Fruit fly (Drosophila melanogaster) whole organism, embryonic: ENCODE measurements around the gene klar.

ENCODE experiments used
- BtbVII ChIP-seq: fragments of 200-800 bp; sonication (Bioruptor generic); optimal IDR thresholded peaks from 3 replicates; lab custom pipeline; 2017; ENCODE audit warnings: missing biosample characterization, mild to moderate bottlenecking, missing genetic modification characterization
- CG10431 ChIP-seq: fragments of 200-800 bp; sonication (Bioruptor generic); optimal IDR thresholded peaks from 3 replicates; lab custom pipeline; 2018; ENCODE audit warnings: missing biosample characterization, mild to moderate bottlenecking, missing genetic modification characterization
- CG13123 ChIP-seq: fragments of 200-800 bp; sonication (Bioruptor generic); optimal IDR thresholded peaks from 2 replicates; lab custom pipeline; 2016; ENCODE audit warnings: missing biosample characterization, missing genetic modification characterization
- CG13894 ChIP-seq: fragments of 200-800 bp; sonication (Bioruptor generic); optimal IDR thresholded peaks from 3 replicates; lab custom pipeline; 2018; ENCODE audit warnings: missing biosample characterization, mild to moderate bottlenecking, missing genetic modification characterization, moderate library complexity
- CG15696 ChIP-seq: fragments of 200-800 bp; sonication (Bioruptor generic); optimal IDR thresholded peaks from 2 replicates; lab custom pipeline; 2019; ENCODE audit warnings: missing biosample characterization, mild to moderate bottlenecking, missing genetic modification characterization, moderate library complexity
- CG16815 ChIP-seq: fragments of 200-800 bp; sonication (Bioruptor generic); optimal IDR thresholded peaks from 3 replicates; lab custom pipeline; 2017; ENCODE audit warnings: missing biosample characterization, mild to moderate bottlenecking, missing genetic modification characterization
- CG16863 ChIP-seq: fragments of 200-800 bp; sonication (Bioruptor generic); optimal IDR thresholded peaks from 3 replicates; lab custom pipeline; 2016; ENCODE audit warnings: missing biosample characterization, missing genetic modification characterization
- CG17385 ChIP-seq: fragments of 200-800 bp; sonication (Bioruptor generic); optimal IDR thresholded peaks from 3 replicates; lab custom pipeline; 2018; ENCODE audit warnings: missing biosample characterization, mild to moderate bottlenecking, missing genetic modification characterization
- CG17612 ChIP-seq: fragments of 200-800 bp; sonication (Bioruptor generic); IDR thresholded peaks from 2 replicates; pipeline ENCODE4 v1.3.6; 2022; ENCODE audit warnings: missing biosample characterization, missing genetic modification characterization
- CG17829 ChIP-seq: fragments of 200-800 bp; optimal IDR thresholded peaks from 2 replicates; lab custom pipeline; 2019; ENCODE audit warnings: missing biosample characterization, mild to moderate bottlenecking, missing genetic modification characterization, moderate library complexity
- CG18011 ChIP-seq: fragments of 200-800 bp; sonication (Bioruptor generic); optimal IDR thresholded peaks from 2 replicates; lab custom pipeline; 2017; ENCODE audit warnings: missing biosample characterization, missing genetic modification characterization, mild to moderate bottlenecking, moderate library complexity, missing genotype
- CG18262 ChIP-seq: fragments of 200-800 bp; optimal IDR thresholded peaks from 3 replicates; lab custom pipeline; 2019; ENCODE audit warnings: missing biosample characterization, mild to moderate bottlenecking, missing genetic modification characterization, moderate library complexity
- CG18619 ChIP-seq: fragments of 200-800 bp; sonication (Bioruptor generic); optimal IDR thresholded peaks from 3 replicates; lab custom pipeline; 2017; ENCODE audit warnings: missing biosample characterization, mild to moderate bottlenecking, missing genetic modification characterization
- CG2116 ChIP-seq: fragments of 200-800 bp; sonication (Bioruptor generic); optimal IDR thresholded peaks from 3 replicates; lab custom pipeline; 2018; ENCODE audit warnings: missing biosample characterization, mild to moderate bottlenecking, missing genetic modification characterization
- CG2678 ChIP-seq: fragments of 200-800 bp; sonication (Bioruptor generic); optimal IDR thresholded peaks from 3 replicates; lab custom pipeline; 2019; ENCODE audit warnings: missing biosample characterization, mild to moderate bottlenecking, missing genetic modification characterization, moderate library complexity
- CG2712 ChIP-seq: fragments of 200-800 bp; optimal IDR thresholded peaks from 3 replicates; lab custom pipeline; 2019; ENCODE audit warnings: missing biosample characterization, mild to moderate bottlenecking, missing genetic modification characterization, moderate library complexity
- CG34376 ChIP-seq: fragments of 200-800 bp; sonication (Bioruptor generic); optimal IDR thresholded peaks from 2 replicates; lab custom pipeline; 2018; ENCODE audit warnings: missing biosample characterization, mild to moderate bottlenecking, missing genetic modification characterization
- CG3847 ChIP-seq: fragments of 200-800 bp; sonication (Bioruptor generic); IDR thresholded peaks from 2 replicates; pipeline ENCODE4 v1.3.6; 2022; ENCODE audit warnings: missing biosample characterization, missing genetic modification characterization
- CG4854 ChIP-seq: fragments of 200-800 bp; sonication (Bioruptor generic); optimal IDR thresholded peaks from 2 replicates; lab custom pipeline; 2016; ENCODE audit warnings: missing biosample characterization, missing genetic modification characterization, inconsistent platforms
- CG8290 ChIP-seq, 3 experiments: fragments of 200-800 bp; sonication (Bioruptor generic); optimal IDR thresholded peaks; 2 replicates each; lab custom pipeline; 2016 to 2019; ENCODE audit warnings: missing biosample characterization in 3 of 3, missing genetic modification characterization in 3 of 3, mild to moderate bottlenecking in 2 of 3, moderate library complexity in 1 of 3
- CG9817 ChIP-seq: fragments of 200-800 bp; sonication (Bioruptor generic); optimal IDR thresholded peaks from 2 replicates; lab custom pipeline; 2018; ENCODE audit warnings: missing biosample characterization, mild to moderate bottlenecking, missing genetic modification characterization, moderate library complexity
- Dref ChIP-seq: fragments of 200-800 bp; sonication (Bioruptor generic); IDR thresholded peaks from 2 replicates; pipeline ENCODE4 v1.3.6; 2022; ENCODE audit warnings: missing biosample characterization, missing genetic modification characterization
- Fer3 ChIP-seq: fragments of 200-800 bp; sonication (Bioruptor generic); optimal IDR thresholded peaks from 2 replicates; lab custom pipeline; 2018; ENCODE audit warnings: missing biosample characterization, mild to moderate bottlenecking, missing genetic modification characterization, moderate library complexity
- HmgZ ChIP-seq: fragments of 200-800 bp; sonication (Bioruptor generic); optimal IDR thresholded peaks from 2 replicates; lab custom pipeline; 2018; ENCODE audit warnings: missing biosample characterization, mild to moderate bottlenecking, missing genetic modification characterization
- Hmr ChIP-seq: fragments of 200-800 bp; sonication (Bioruptor generic); optimal IDR thresholded peaks from 3 replicates; lab custom pipeline; 2017; ENCODE audit warnings: mild to moderate bottlenecking, missing biosample characterization, missing genetic modification reagents, missing genetic modification characterization
- Nf-YB ChIP-seq: fragments of 200-800 bp; sonication (Bioruptor generic); optimal IDR thresholded peaks from 3 replicates; lab custom pipeline; 2019; ENCODE audit warnings: missing biosample characterization, mild to moderate bottlenecking, missing genetic modification characterization, moderate library complexity
- Six4 ChIP-seq: fragments of 200-800 bp; sonication (Bioruptor generic); optimal IDR thresholded peaks from 2 replicates; lab custom pipeline; 2016; ENCODE audit warnings: missing biosample characterization, missing genetic modification characterization
- Sox100B ChIP-seq: fragments of 200-800 bp; sonication (Bioruptor generic); optimal IDR thresholded peaks from 3 replicates; lab custom pipeline; 2018; ENCODE audit warnings: missing biosample characterization, mild to moderate bottlenecking, missing genetic modification characterization
- bbx ChIP-seq: fragments of 200-800 bp; sonication (Bioruptor generic); IDR thresholded peaks from 2 replicates; pipeline ENCODE4 v1.3.6; 2022; ENCODE audit warnings: missing biosample characterization, missing genetic modification characterization; ENCODE audit not compliant: partially characterized antibody
- bigmax ChIP-seq: fragments of 200-800 bp; sonication (Bioruptor generic); optimal IDR thresholded peaks from 2 replicates; lab custom pipeline; 2018; ENCODE audit warnings: missing biosample characterization, mild to moderate bottlenecking, missing genetic modification characterization
- caup ChIP-seq: fragments of 200-800 bp; sonication (Bioruptor generic); optimal IDR thresholded peaks from 3 replicates; lab custom pipeline; 2017; ENCODE audit warnings: missing biosample characterization, mild to moderate bottlenecking, missing genetic modification characterization, moderate library complexity; ENCODE audit not compliant: severe bottlenecking
- dpn ChIP-seq, 2 experiments: fragments of 200-800 bp; sonication (Bioruptor generic); optimal IDR thresholded peaks; 3 replicates each; lab custom pipeline; 2016; ENCODE audit warnings: missing biosample characterization in 2 of 2, missing genetic modification characterization in 2 of 2
- gce ChIP-seq: fragments of 200-800 bp; sonication (Bioruptor generic); IDR thresholded peaks from 3 replicates; pipeline ENCODE4 v1.3.6; 2022; ENCODE audit warnings: missing biosample characterization, missing genetic modification characterization
- gsb ChIP-seq: fragments of 200-800 bp; sonication (Bioruptor generic); IDR thresholded peaks from 2 replicates; pipeline ENCODE4 v1.3.6; 2022; ENCODE audit warnings: missing biosample characterization, missing genetic modification characterization
- hkb ChIP-seq, 2 experiments: fragments of 200-800 bp in 1 of 2; fragments of >200 bp in 1 of 2; sonication (Bioruptor generic) in 1 of 2; IDR thresholded peaks in 1 of 2; optimal IDR thresholded peaks in 1 of 2; 2 replicates each; pipeline versions ENCODE4 v1.3.6 to Lab custom; 2017 to 2022; ENCODE audit warnings: missing biosample characterization in 1 of 2, missing genetic modification characterization in 1 of 2
- hth ChIP-seq: fragments of >200 bp; optimal IDR thresholded peaks from 2 replicates; lab custom pipeline; 2017; ENCODE audit warnings: inconsistent platforms
- lmd ChIP-seq: fragments of 200-800 bp; sonication (Bioruptor generic); IDR thresholded peaks from 2 replicates; pipeline ENCODE4 v1.3.6; 2022; ENCODE audit warnings: missing biosample characterization, missing genetic modification characterization
- nom ChIP-seq: fragments of 200-800 bp; sonication (Bioruptor generic); optimal IDR thresholded peaks from 2 replicates; lab custom pipeline; 2017; ENCODE audit warnings: missing biosample characterization, missing genetic modification characterization, mild to moderate bottlenecking, moderate library complexity, missing genetic modification reagents
- odd ChIP-seq: fragments of 200-800 bp; sonication (Bioruptor generic); optimal IDR thresholded peaks from 2 replicates; lab custom pipeline; 2017; ENCODE audit warnings: missing biosample characterization, mild to moderate bottlenecking, missing genetic modification characterization
- onecut ChIP-seq: fragments of 200-800 bp; sonication (Bioruptor generic); IDR thresholded peaks from 2 replicates; pipeline ENCODE4 v1.3.6; 2022; ENCODE audit warnings: missing biosample characterization, missing genetic modification characterization
- otp ChIP-seq: fragments of 200-800 bp; sonication (Bioruptor generic); IDR thresholded peaks from 3 replicates; pipeline ENCODE4, ENCODE4 v1.3.6; 2022; ENCODE audit warnings: missing biosample characterization, missing genetic modification characterization
- peb ChIP-seq: fragments of 200-800 bp; sonication (Bioruptor generic); IDR thresholded peaks from 2 replicates; pipeline ENCODE4 v1.3.6; 2022; ENCODE audit warnings: missing biosample characterization, missing genetic modification characterization
- pfk ChIP-seq: fragments of 200-800 bp; sonication (Bioruptor generic); optimal IDR thresholded peaks from 2 replicates; lab custom pipeline; 2018; ENCODE audit warnings: missing biosample characterization, mild to moderate bottlenecking, missing genetic modification characterization, moderate library complexity
- seq ChIP-seq: fragments of 200-800 bp; sonication (Bioruptor generic); IDR thresholded peaks from 2 replicates; pipeline ENCODE4 v1.3.6; 2022; ENCODE audit warnings: missing biosample characterization, missing genetic modification characterization
- shn ChIP-seq: fragments of 200-800 bp; sonication (Bioruptor generic); optimal IDR thresholded peaks from 3 replicates; lab custom pipeline; 2016; ENCODE audit warnings: missing biosample characterization, missing genetic modification characterization
- sna ChIP-seq: fragments of 200-800 bp; sonication (Bioruptor generic); IDR thresholded peaks from 2 replicates; pipeline ENCODE4 v1.3.6; 2022; ENCODE audit warnings: missing biosample characterization, missing genetic modification characterization; ENCODE audit not compliant: partially characterized antibody
- tap ChIP-seq: fragments of 200-800 bp; optimal IDR thresholded peaks from 3 replicates; lab custom pipeline; 2019; ENCODE audit warnings: missing biosample characterization, mild to moderate bottlenecking, missing genetic modification characterization, moderate library complexity
- wdn ChIP-seq: fragments of 200-800 bp; sonication (Bioruptor generic); IDR thresholded peaks from 2 replicates; pipeline ENCODE4 v1.3.6; 2022; ENCODE audit warnings: missing biosample characterization, missing genetic modification characterization
- zfh1 ChIP-seq: fragments of 200-800 bp; sonication (Bioruptor generic); IDR thresholded peaks from 3 replicates; pipeline ENCODE4 v1.3.6; 2022; ENCODE audit warnings: missing biosample characterization, missing genetic modification characterization

The klar gene

DNA sequence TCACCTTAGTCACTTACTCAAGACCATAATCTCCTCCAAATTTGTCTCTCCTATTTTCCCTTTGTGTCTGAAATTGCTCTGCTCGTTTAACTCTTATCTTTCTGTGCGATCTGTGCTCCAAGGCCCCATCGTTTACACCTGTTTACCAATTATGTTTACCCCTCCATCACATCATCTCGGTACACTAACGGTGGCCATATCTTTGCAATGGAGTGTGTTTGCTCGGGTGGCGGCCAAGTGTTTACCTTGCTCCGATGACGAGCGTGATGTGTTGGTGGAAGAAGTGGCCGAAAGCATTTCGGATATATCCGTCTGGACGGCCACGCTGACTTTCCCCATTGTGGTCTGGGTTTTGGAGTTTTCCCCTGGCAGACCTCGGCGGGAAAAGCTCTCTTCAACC lies 100.2 kb downstream of the klar start (continued):
- TF ChIP-seq Dref (GFP tag; lab: Robert Waterston, UW) (no peak), otp (GFP tag; lab: Robert Waterston, UW) (peak; percentile 59; the same call in 1 of the 3 replicates), nom (GFP tag; lab: Kevin White, UChicago) (peak; percentile 61), CG8290 (GFP tag; optimal IDR thresholded peaks at IDR 0.05; lab: Kevin White, UChicago) (no peak), CG8290 (tag; optimal IDR thresholded peaks at IDR 0.05; lab: Kevin White, UChicago) (peak in 1 of 2 experiments; percentile 89), CG16815 (GFP tag; lab: Kevin White, UChicago) (no peak), CG34376 (peak; percentile 63), bbx (GFP tag; lab: Robert Waterston, UW) (no peak), wdn (GFP tag; lab: Robert Waterston, UW) (no peak), tap (tag; lab: Kevin White, UChicago) (peak; percentile 59), hkb (optimal IDR thresholded peaks at IDR 0.05; lab: Kevin White, UChicago) (no peak), hkb (GFP tag; IDR thresholded peaks at IDR 0.05; lab: Robert Waterston, UW) (peak; percentile 76), CG13894 (peak; percentile 94), CG2678 (tag; lab: Kevin White, UChicago) (peak; percentile 77), odd (peak; percentile 84), CG17829 (tag; lab: Kevin White, UChicago) (peak; percentile 16), BtbVII (peak; percentile 67), CG18619 (GFP tag; lab: Kevin White, UChicago) (peak; percentile 51), shn (GFP tag; lab: Kevin White, UChicago) (peak; percentile 28), pfk (GFP tag; lab: Kevin White, UChicago) (peak; percentile 67), CG16863 (GFP tag; lab: Kevin White, UChicago) (peak; percentile 8), CG10431 (GFP tag; lab: Kevin White, UChicago) (peak; percentile 57), CG2712 (tag; lab: Kevin White, UChicago) (peak; percentile 32), CG15696 (tag; lab: Kevin White, UChicago) (peak; percentile 18), CG18262 (tag; lab: Kevin White, UChicago) (peak; percentile 33), CG17385 (GFP tag; lab: Kevin White, UChicago) (peak; percentile 66), CG2116 (GFP tag; lab: Kevin White, UChicago) (peak; percentile 10), CG9817 (peak; percentile 44), CG17612 (GFP tag; lab: Robert Waterston, UW) (no peak), peb (GFP tag; lab: Robert Waterston, UW) (no peak), onecut (peak; percentile 72), sna (GFP tag; lab: Robert Waterston, UW) (no peak), Six4 (GFP tag; lab: Kevin White, UChicago) (peak; percentile 27), Sox100B (GFP tag; lab: Kevin White, UChicago) (peak; percentile 70), CG13123 (GFP tag; lab: Kevin White, UChicago) (peak; percentile 25), bigmax (GFP tag; lab: Kevin White, UChicago) (peak; percentile 57), CG3847 (GFP tag; lab: Robert Waterston, UW) (0 out of 2 replicates have a peak, but pooled peaks have one; percentile 4), CG18011 (GFP tag; lab: Kevin White, UChicago) (no peak), hth (lab: Kevin White, UChicago) (no peak), Nf-YB (GFP tag; lab: Kevin White, UChicago) (peak; percentile 20), zfh1 (GFP tag; lab: Robert Waterston, UW) (peak; percentile 59; the same call in 1 of the 3 replicates), dpn (GFP tag; optimal IDR thresholded peaks at IDR 0.05; lab: Kevin White, UChicago) (peak in 1 of 2 experiments; percentile 27), gce (GFP tag; lab: Robert Waterston, UW) (peak; percentile 56; the same call in 1 of the 3 replicates), Hmr (GFP tag; lab: Kevin White, UChicago) (peak; percentile 68), caup (GFP tag; lab: Kevin White, UChicago) (peak; percentile 84), seq (peak; percentile 25; the same call in 1 of the 2 replicates), lmd (GFP tag; lab: Robert Waterston, UW) (0 out of 2 replicates have a peak, but pooled peaks have one; percentile 9), Fer3 (tag; lab: Kevin White, UChicago) (peak; percentile 67), CG4854 (GFP tag; lab: Kevin White, UChicago) (peak; percentile 12), HmgZ (tag; lab: Kevin White, UChicago) (peak; percentile 59), gsb (GFP tag; lab: Robert Waterston, UW) (0 out of 2 replicates have a peak, but pooled peaks have one; percentile 42)
